Worm (Caenorhabditis elegans) whole organism, early embryonic: ENCODE results near the gene Y39B6A.13.

Experiments used
- B0310.2 ChIP-seq: sonication (generic microtip); optimal IDR thresholded peaks from 2 replicates; lab custom pipeline; 2016; ENCODE audit warnings: mild to moderate bottlenecking, missing genetic modification characterization, missing compliant biosample characterization
- F13C5.2 ChIP-seq: sonication (generic microtip); optimal IDR thresholded peaks from 2 replicates; lab custom pipeline; 2017; ENCODE audit warnings: mild to moderate bottlenecking, missing genetic modification characterization, inconsistent platforms, missing compliant biosample characterization
- aly-1 ChIP-seq: sonication (generic microtip); optimal IDR thresholded peaks from 2 replicates; lab custom pipeline; 2016; ENCODE audit warnings: missing genetic modification characterization, missing compliant biosample characterization
- ama-1 ChIP-seq: fragments of 150-350 bp; optimal IDR thresholded peaks from 2 replicates; lab custom pipeline; 2014
- ceh-13 ChIP-seq: fragments of 200-800 bp; sonication (Bioruptor generic); optimal IDR thresholded peaks from 2 replicates; lab custom pipeline; 2018; ENCODE audit warnings: mild to moderate bottlenecking, missing genetic modification characterization, missing compliant biosample characterization
- ceh-36 ChIP-seq: sonication (generic microtip); optimal IDR thresholded peaks from 2 replicates; lab custom pipeline; 2016; ENCODE audit warnings: missing genetic modification characterization, inconsistent platforms, missing compliant biosample characterization
- ets-7 ChIP-seq: sonication (generic microtip); optimal IDR thresholded peaks from 2 replicates; lab custom pipeline; 2016; ENCODE audit warnings: missing genotype, missing genetic modification characterization, missing compliant biosample characterization
- hmbx-1 ChIP-seq: sonication (generic microtip); optimal IDR thresholded peaks from 2 replicates; lab custom pipeline; 2016; ENCODE audit warnings: mild to moderate bottlenecking, missing genetic modification characterization, missing compliant biosample characterization
- hmg-4 ChIP-seq: fragments of 200-800 bp; sonication (Bioruptor generic); optimal IDR thresholded peaks from 2 replicates; lab custom pipeline; 2018; ENCODE audit warnings: mild to moderate bottlenecking, missing genetic modification characterization, missing compliant biosample characterization
- sea-1 ChIP-seq: fragments of 200-800 bp; sonication (Bioruptor generic); conservative IDR thresholded peaks from 2 replicates; pipeline ENCODE4 v1.3.6; 2022; ENCODE audit warnings: missing genetic modification characterization, missing compliant biosample characterization
- tbx-11 ChIP-seq: fragments of 200-800 bp; sonication (Bioruptor generic); IDR thresholded peaks from 2 replicates; pipeline ENCODE4 v1.3.6; 2022; ENCODE audit warnings: missing genetic modification characterization, missing compliant biosample characterization
- tbx-37 ChIP-seq: fragments of 200-800 bp; sonication (Bioruptor generic); conservative IDR thresholded peaks from 2 replicates; pipeline ENCODE4 v1.3.6; 2022; ENCODE audit warnings: missing genetic modification reagents, missing genetic modification characterization, missing compliant biosample characterization

- no peak for TF ChIP-seq ceh-36 (tag; lab: Kevin White, UChicago)
- TF ChIP-seq hmg-4 (GFP tag; lab: Kevin White, UChicago): no peak
- no peak for TF ChIP-seq sea-1 (GFP tag; lab: Robert Waterston, UW)
- TF ChIP-seq tbx-37: 0 out of 2 replicates have a peak, but pooled peaks have one; percentile 22
- no peak for TF ChIP-seq ama-1 (lab: Kevin White, UChicago)
- TF ChIP-seq aly-1 (tag; lab: Kevin White, UChicago): no peak
- no peak for TF ChIP-seq F13C5.2 (tag; lab: Kevin White, UChicago)
- no peak for TF ChIP-seq ceh-13 (GFP tag; lab: Kevin White, UChicago)
- no peak for TF ChIP-seq ets-7 (tag; lab: Kevin White, UChicago)
- no peak for TF ChIP-seq B0310.2 (tag; lab: Kevin White, UChicago)
- TF ChIP-seq hmbx-1: no peak
- no peak for TF ChIP-seq tbx-11 (GFP tag; lab: Robert Waterston, UW)
Observed at ce11 chrV:19142595-19142994, 23.4 kb upstream of the Y39B6A.13 start.
